In the genomic region with DNA sequence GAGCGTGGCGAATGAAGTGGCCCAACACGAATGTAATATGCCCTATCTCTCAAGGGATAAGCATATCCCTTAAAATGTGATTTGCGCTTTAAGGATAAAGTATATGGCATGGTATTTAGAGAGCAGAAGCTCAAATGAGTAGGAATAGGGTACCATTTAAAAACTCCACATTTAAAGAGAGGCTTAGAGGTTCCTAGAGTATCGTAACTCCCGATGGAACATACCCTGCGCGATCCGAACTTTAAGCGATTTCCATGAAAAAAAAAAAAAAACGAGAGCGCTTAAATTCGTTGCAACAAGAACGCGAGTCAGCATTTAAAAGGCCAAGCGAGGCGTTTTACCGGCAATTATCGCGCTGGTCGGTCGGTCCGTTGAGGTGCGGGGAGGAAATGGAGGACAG, we compare ENCODE assay signal across 2 fruit fly cellular contexts.
TF ChIP-seq lines count a peak whose summit lies in the region.

No protein-coding gene starts in this region.

TF ChIP-seq in whole organism, prepupa, 60 proteins besides CTCF, POLR2A, EP300 and RAD21 (continued from another document):
- TF ChIP-seq CG6163 (GFP tag; IDR thresholded peaks at IDR 0.05; lab: Robert Waterston, UW) (no peak), dac (GFP tag; optimal IDR thresholded peaks at IDR 0.05; lab: Kevin White, UChicago) (no peak), Smox (GFP tag; optimal IDR thresholded peaks at IDR 0.05; lab: Kevin White, UChicago) (peak; percentile 69), esn (GFP tag; optimal IDR thresholded peaks at IDR 0.05; lab: Kevin White, UChicago) (peak; percentile 77), CG8119 (GFP tag; IDR thresholded peaks at IDR 0.05; lab: Robert Waterston, UW) (no peak), CG11902 (GFP tag; optimal IDR thresholded peaks at IDR 0.05; lab: Kevin White, UChicago) (peak; percentile 12), Eip78C (GFP tag; lab: Kevin White, UChicago) (peak; percentile 89), Sox15 (GFP tag; optimal IDR thresholded peaks at IDR 0.05; lab: Kevin White, UChicago) (peak; percentile 51), Blimp-1 (GFP tag; optimal IDR thresholded peaks at IDR 0.05; lab: Kevin White, UChicago) (no peak), CG3032 (tag; optimal IDR thresholded peaks at IDR 0.05; lab: Kevin White, UChicago) (no peak), Gug (GFP tag; IDR thresholded peaks at IDR 0.05; lab: Robert Waterston, UW) (no peak), Hr39 (GFP tag; optimal IDR thresholded peaks at IDR 0.05; lab: Kevin White, UChicago) (peak; percentile 75), CG16779 (tag; optimal IDR thresholded peaks at IDR 0.05; lab: Kevin White, UChicago) (no peak), Sox14 (GFP tag; optimal IDR thresholded peaks at IDR 0.05; lab: Kevin White, UChicago) (peak; percentile 54), CG3919 (GFP tag; optimal IDR thresholded peaks at IDR 0.05; lab: Kevin White, UChicago) (peak; percentile 20), Eip75B (GFP tag; optimal IDR thresholded peaks at IDR 0.05; lab: Kevin White, UChicago) (peak; percentile 54), Hr38 (GFP tag; optimal IDR thresholded peaks at IDR 0.05; lab: Kevin White, UChicago) (no peak), CG32006 (GFP tag; optimal IDR thresholded peaks at IDR 0.05; lab: Kevin White, UChicago) (no peak), fd59A (GFP tag; optimal IDR thresholded peaks at IDR 0.05; lab: Kevin White, UChicago) (no peak), CG15336 (GFP tag; IDR thresholded peaks at IDR 0.05; lab: Robert Waterston, UW) (no peak), eg (GFP tag; IDR thresholded peaks at IDR 0.05; lab: Robert Waterston, UW) (no peak), ss (GFP tag; optimal IDR thresholded peaks at IDR 0.05; lab: Kevin White, UChicago) (peak in 1 of 2 experiments; percentile 35), Eip93F (GFP tag; optimal IDR thresholded peaks at IDR 0.05; lab: Kevin White, UChicago) (no peak), OdsH (GFP tag; optimal IDR thresholded peaks at IDR 0.05; lab: Kevin White, UChicago) (peak; percentile 32), Ets21C (GFP tag; optimal IDR thresholded peaks at IDR 0.05; lab: Kevin White, UChicago) (peak; percentile 51), CG8632 (GFP tag; optimal IDR thresholded peaks at IDR 0.05; lab: Kevin White, UChicago) (peak; percentile 34), salr (GFP tag; optimal IDR thresholded peaks at IDR 0.05; lab: Kevin White, UChicago) (no peak), CG34406 (GFP tag; optimal IDR thresholded peaks at IDR 0.05; lab: Kevin White, UChicago) (peak; percentile 50), CG7368 (GFP tag; optimal IDR thresholded peaks at IDR 0.05; lab: Kevin White, UChicago) (no peak), acj6 (GFP tag; optimal IDR thresholded peaks at IDR 0.05; lab: Kevin White, UChicago) (peak; percentile 32), CG6808 (GFP tag; optimal IDR thresholded peaks at IDR 0.05; lab: Kevin White, UChicago) (no peak), lz (GFP tag; optimal IDR thresholded peaks at IDR 0.05; lab: Kevin White, UChicago) (peak; percentile 65), svp (GFP tag; lab: Kevin White, UChicago) (peak; percentile 88), spab (GFP tag; optimal IDR thresholded peaks at IDR 0.05; lab: Kevin White, UChicago) (no peak), CG11762 (GFP tag; optimal IDR thresholded peaks at IDR 0.05; lab: Kevin White, UChicago; ENCODE audit: insufficient read depth) (no peak)
TF ChIP-seq in whole organism, prepupa: peak in this region for 28.

TF ChIP-seq in whole organism, wandering third instar larva, 38 proteins besides CTCF, POLR2A, EP300 and RAD21 (continued from another document):
- no peak for TF ChIP-seq dl (GFP tag; optimal IDR thresholded peaks at IDR 0.05; lab: Kevin White, UChicago; ENCODE audit: insufficient read depth in 1 of 2, partially characterized antibody in 2 of 2)
- no peak for TF ChIP-seq lola (GFP tag; optimal IDR thresholded peaks at IDR 0.05; lab: Kevin White, UChicago)
TF ChIP-seq in whole organism, wandering third instar larva: peak in this region for 13.
